Fruit fly (Drosophila melanogaster) whole organism, embryonic: Measurements from ENCODE around the gene Ist1.
A peak's percentile ranks its signal among the peaks of the same experiment; 100 is the strongest.

ENCODE experiments used
- ATbp ChIP-seq: fragments of 200-800 bp; sonication (Bioruptor generic); optimal IDR thresholded peaks from 2 replicates; lab custom pipeline; 2017; ENCODE audit warnings: missing biosample characterization, mild to moderate bottlenecking, missing genetic modification characterization, missing genetic modification reagents
- B-H2 ChIP-seq: fragments of 200-800 bp; sonication (Bioruptor generic); optimal IDR thresholded peaks from 2 replicates; lab custom pipeline; 2018; ENCODE audit warnings: missing biosample characterization, mild to moderate bottlenecking, missing genetic modification characterization
- Bgb ChIP-seq: fragments of 200-800 bp; sonication (Bioruptor generic); IDR thresholded peaks from 2 replicates; pipeline ENCODE4 v1.3.6; 2022; ENCODE audit warnings: missing biosample characterization, missing genetic modification characterization; ENCODE audit not compliant: partially characterized antibody
- CG10565 ChIP-seq: fragments of 200-800 bp; sonication (Bioruptor generic); optimal IDR thresholded peaks from 3 replicates; lab custom pipeline; 2016; ENCODE audit warnings: missing biosample characterization, mild to moderate bottlenecking, missing genetic modification characterization
- CG11247 ChIP-seq: fragments of 200-800 bp; sonication (Bioruptor generic); IDR thresholded peaks from 2 replicates; pipeline ENCODE4 v1.3.6; 2022; ENCODE audit warnings: missing biosample characterization, missing genetic modification characterization
- CG11695 ChIP-seq: fragments of 200-800 bp; sonication (Bioruptor generic); IDR thresholded peaks from 3 replicates; pipeline ENCODE4 v1.3.6; 2022; ENCODE audit warnings: missing biosample characterization, missing genetic modification characterization
- CG13296 ChIP-seq: fragments of 200-800 bp; sonication (Bioruptor generic); optimal IDR thresholded peaks from 3 replicates; lab custom pipeline; 2018; ENCODE audit warnings: missing biosample characterization, mild to moderate bottlenecking, missing genetic modification characterization
- CG2712 ChIP-seq: fragments of 200-800 bp; optimal IDR thresholded peaks from 3 replicates; lab custom pipeline; 2019; ENCODE audit warnings: missing biosample characterization, mild to moderate bottlenecking, missing genetic modification characterization, moderate library complexity
- CG42726 ChIP-seq: fragments of 200-800 bp; sonication (Bioruptor generic); IDR thresholded peaks from 2 replicates; pipeline ENCODE4 v1.3.6; 2022; ENCODE audit warnings: missing biosample characterization, missing genetic modification characterization; ENCODE audit not compliant: partially characterized antibody
- CG4328 ChIP-seq: fragments of 200-800 bp; sonication (Bioruptor generic); optimal IDR thresholded peaks from 3 replicates; lab custom pipeline; 2017; ENCODE audit warnings: missing biosample characterization, missing genetic modification reagents, missing genetic modification characterization
- CG6272 ChIP-seq: fragments of 200-800 bp; sonication (Bioruptor generic); IDR thresholded peaks from 2 replicates; pipeline ENCODE4 v1.3.6; 2022; ENCODE audit warnings: missing biosample characterization, missing genetic modification characterization
- CG6813 ChIP-seq: fragments of 200-800 bp; sonication (Bioruptor generic); optimal IDR thresholded peaks from 2 replicates; lab custom pipeline; 2017; ENCODE audit warnings: missing biosample characterization, missing genetic modification characterization, mild to moderate bottlenecking, moderate library complexity, missing genetic modification reagents
- CG7372 ChIP-seq: fragments of 200-800 bp; sonication (Bioruptor generic); IDR thresholded peaks from 2 replicates; pipeline ENCODE4 v1.3.6; 2022; ENCODE audit warnings: missing biosample characterization, missing genetic modification characterization
- CG7786 ChIP-seq: fragments of 200-800 bp; sonication (Bioruptor generic); optimal IDR thresholded peaks from 2 replicates; lab custom pipeline; 2016; ENCODE audit warnings: missing biosample characterization, missing genetic modification characterization
- CG7839 ChIP-seq: fragments of 200-800 bp; sonication (Bioruptor generic); optimal IDR thresholded peaks from 3 replicates; lab custom pipeline; 2018; ENCODE audit warnings: missing biosample characterization, mild to moderate bottlenecking, missing genetic modification characterization, moderate library complexity
- Chrac-16 ChIP-seq: fragments of 200-800 bp; sonication (Bioruptor generic); optimal IDR thresholded peaks from 3 replicates; lab custom pipeline; 2016; ENCODE audit warnings: missing biosample characterization, missing genetic modification characterization
- CoRest ChIP-seq: fragments of 200-800 bp; sonication (Bioruptor generic); optimal IDR thresholded peaks from 3 replicates; lab custom pipeline; 2018; ENCODE audit warnings: missing biosample characterization, mild to moderate bottlenecking, missing genetic modification characterization, moderate library complexity
- Deaf1 ChIP-seq: fragments of 200-800 bp; optimal IDR thresholded peaks from 3 replicates; lab custom pipeline; 2019; ENCODE audit warnings: missing biosample characterization, mild to moderate bottlenecking, missing genetic modification characterization, moderate library complexity
- Ets65A ChIP-seq: fragments of 200-800 bp; sonication (Bioruptor generic); peaks from one replicate; lab custom pipeline; 2016; ENCODE audit warnings: missing biosample characterization, missing genetic modification characterization
- HLH3B ChIP-seq: fragments of 200-800 bp; sonication (Bioruptor generic); IDR thresholded peaks from 2 replicates; pipeline ENCODE4 v1.3.6; 2022; ENCODE audit warnings: missing biosample characterization, missing genetic modification characterization
- HLH4C ChIP-seq: fragments of 200-800 bp; sonication (Bioruptor generic); IDR thresholded peaks from 3 replicates; pipeline ENCODE4 v1.3.6; 2022; ENCODE audit warnings: missing biosample characterization, missing genetic modification characterization; ENCODE audit not compliant: partially characterized antibody
- Jarid2 ChIP-seq: fragments of 200-800 bp; sonication (Bioruptor generic); optimal IDR thresholded peaks from 3 replicates; lab custom pipeline; 2017; ENCODE audit warnings: mild to moderate bottlenecking, missing biosample characterization, missing genetic modification reagents, missing genetic modification characterization
- Lhr ChIP-seq: fragments of 200-800 bp; sonication (Bioruptor generic); optimal IDR thresholded peaks from 3 replicates; lab custom pipeline; 2017; ENCODE audit warnings: mild to moderate bottlenecking, missing biosample characterization, missing genetic modification reagents, missing genetic modification characterization
- Lim3 ChIP-seq: fragments of 200-800 bp; sonication (Bioruptor generic); IDR thresholded peaks from 2 replicates; pipeline ENCODE4 v1.3.6; 2022; ENCODE audit warnings: missing biosample characterization, missing genetic modification characterization
- Myb ChIP-seq: fragments of 200-800 bp; sonication (Bioruptor generic); optimal IDR thresholded peaks from 2 replicates; lab custom pipeline; 2016; ENCODE audit warnings: missing biosample characterization, missing genetic modification characterization
- PHDP ChIP-seq: fragments of 200-800 bp; sonication (Bioruptor generic); optimal IDR thresholded peaks from 3 replicates; lab custom pipeline; 2018; ENCODE audit warnings: missing biosample characterization, mild to moderate bottlenecking, missing genetic modification characterization, moderate library complexity
- Rfx ChIP-seq: fragments of 200-800 bp; sonication (Bioruptor generic); IDR thresholded peaks from 2 replicates; pipeline ENCODE4 v1.3.6; 2022; ENCODE audit warnings: missing biosample characterization, missing genetic modification characterization
- TFAM ChIP-seq: fragments of 200-800 bp; sonication (Bioruptor generic); optimal IDR thresholded peaks from 2 replicates; lab custom pipeline; 2017; ENCODE audit warnings: missing biosample characterization, missing genetic modification characterization, inconsistent platforms
- Vsx1 ChIP-seq: fragments of 200-800 bp; sonication (Bioruptor generic); optimal IDR thresholded peaks from 2 replicates; lab custom pipeline; 2017; ENCODE audit warnings: missing biosample characterization, mild to moderate bottlenecking, missing genetic modification characterization, missing genetic modification reagents
- amos ChIP-seq: fragments of 200-800 bp; sonication (Bioruptor generic); IDR thresholded peaks from 2 replicates; pipeline ENCODE4 v1.3.6; 2022; ENCODE audit warnings: missing biosample characterization, missing genetic modification characterization; ENCODE audit not compliant: partially characterized antibody
- bbx ChIP-seq: fragments of 200-800 bp; sonication (Bioruptor generic); IDR thresholded peaks from 2 replicates; pipeline ENCODE4 v1.3.6; 2022; ENCODE audit warnings: missing biosample characterization, missing genetic modification characterization; ENCODE audit not compliant: partially characterized antibody
- chif ChIP-seq, 2 experiments: fragments of 200-800 bp; sonication (Bioruptor generic); optimal IDR thresholded peaks; 3 replicates each; lab custom pipeline; 2016; ENCODE audit warnings: missing biosample characterization in 2 of 2, missing genetic modification characterization in 2 of 2
- chinmo ChIP-seq: fragments of 200-800 bp; sonication (Bioruptor generic); IDR thresholded peaks from 4 replicates; pipeline ENCODE4 v1.3.6; 2022; ENCODE audit warnings: missing biosample characterization, missing genetic modification characterization; ENCODE audit not compliant: partially characterized antibody
- gcm2 ChIP-seq: fragments of 200-800 bp; sonication (Bioruptor generic); optimal IDR thresholded peaks from 2 replicates; lab custom pipeline; 2016; ENCODE audit warnings: missing biosample characterization, missing genetic modification characterization
- insv ChIP-seq, 2 experiments: fragments of 200-800 bp; sonication (Bioruptor generic); optimal IDR thresholded peaks; 3 replicates each; lab custom pipeline; 2016 to 2018; ENCODE audit warnings: missing biosample characterization in 2 of 2, missing genetic modification characterization in 2 of 2
- inv ChIP-seq: fragments of 200-800 bp; sonication (Bioruptor generic); IDR thresholded peaks from 2 replicates; pipeline ENCODE4 v1.3.6; 2022; ENCODE audit warnings: missing biosample characterization, missing genetic modification characterization; ENCODE audit not compliant: partially characterized antibody
- kni ChIP-seq: fragments of 200-800 bp; sonication (Bioruptor generic); optimal IDR thresholded peaks from 3 replicates; lab custom pipeline; 2017; ENCODE audit warnings: mild to moderate bottlenecking, missing biosample characterization, missing genetic modification reagents, missing genetic modification characterization
- lab ChIP-seq: fragments of 200-800 bp; sonication (Bioruptor generic); optimal IDR thresholded peaks from 3 replicates; lab custom pipeline; 2017; ENCODE audit warnings: missing biosample characterization, missing genetic modification characterization, mild to moderate bottlenecking, moderate library complexity, missing genetic modification reagents
- mirr ChIP-seq: fragments of 200-800 bp; sonication (Bioruptor generic); optimal IDR thresholded peaks from 3 replicates; lab custom pipeline; 2018; ENCODE audit warnings: missing biosample characterization, mild to moderate bottlenecking, missing genetic modification characterization
- nom ChIP-seq: fragments of 200-800 bp; sonication (Bioruptor generic); optimal IDR thresholded peaks from 2 replicates; lab custom pipeline; 2017; ENCODE audit warnings: missing biosample characterization, missing genetic modification characterization, mild to moderate bottlenecking, moderate library complexity, missing genetic modification reagents
- onecut ChIP-seq: fragments of 200-800 bp; sonication (Bioruptor generic); IDR thresholded peaks from 2 replicates; pipeline ENCODE4 v1.3.6; 2022; ENCODE audit warnings: missing biosample characterization, missing genetic modification characterization
- pan ChIP-seq, 4 experiments: fragments of >200 bp in 3 of 4; fragments of 200-800 bp in 1 of 4; sonication (Bioruptor generic) in 1 of 4; optimal IDR thresholded peaks in 3 of 4; IDR thresholded peaks in 1 of 4; 2 replicates each; pipeline versions ENCODE4 v1.3.6 to Lab custom; 2017 to 2022; ENCODE audit warnings: missing biosample characterization in 2 of 4, missing genetic modification characterization in 2 of 4, mixed read lengths in 1 of 4
- sna ChIP-seq: fragments of 200-800 bp; sonication (Bioruptor generic); IDR thresholded peaks from 2 replicates; pipeline ENCODE4 v1.3.6; 2022; ENCODE audit warnings: missing biosample characterization, missing genetic modification characterization; ENCODE audit not compliant: partially characterized antibody
- so ChIP-seq: fragments of 200-800 bp; sonication (Bioruptor generic); IDR thresholded peaks from 3 replicates; pipeline ENCODE4 v1.3.6; 2022; ENCODE audit warnings: missing biosample characterization, missing genetic modification characterization
- tll ChIP-seq, 2 experiments: fragments of 200-800 bp in 1 of 2; fragments of >200 bp in 1 of 2; sonication (Bioruptor generic) in 1 of 2; optimal IDR thresholded peaks; 2 replicates each; lab custom pipeline; 2017 to 2019; ENCODE audit warnings: missing biosample characterization in 2 of 2, missing genetic modification characterization in 2 of 2, mild to moderate bottlenecking in 1 of 2, moderate library complexity in 1 of 2
- vvl ChIP-seq: fragments of 200-800 bp; sonication (Bioruptor generic); IDR thresholded peaks from 2 replicates; pipeline ENCODE4 v1.3.6; 2022; ENCODE audit warnings: missing biosample characterization, missing genetic modification characterization
- wek ChIP-seq: fragments of 200-800 bp; sonication (Bioruptor generic); optimal IDR thresholded peaks from 3 replicates; lab custom pipeline; 2018; ENCODE audit warnings: missing biosample characterization, mild to moderate bottlenecking, missing genetic modification characterization, moderate library complexity

Gene Ist1

dm6 chr3L:6789788-6790325 is 33.6 kb upstream of the Ist1 start, which contains the start of gene vvl:
vvl (plus strand) TSS chr3L:6790158.
- peak; percentile 29 for TF ChIP-seq nom
- TF ChIP-seq vvl (GFP tag; lab: Robert Waterston, UW), result peak; percentile 91
- no peak for TF ChIP-seq CG4328
- TF ChIP-seq CG2712 (tag; lab: Kevin White, UChicago), result peak; percentile 14
- peak; percentile 16; the same call in 1 of the 2 replicates for TF ChIP-seq onecut (GFP tag; lab: Robert Waterston, UW)
- 0 out of 3 replicates have a peak, but pooled peaks have one; percentile 27 for TF ChIP-seq HLH4C (GFP tag; lab: Robert Waterston, UW)
- TF ChIP-seq Chrac-16 (GFP tag; lab: Kevin White, UChicago), result no peak
- no peak for TF ChIP-seq CG7839 (tag; lab: Kevin White, UChicago)
- TF ChIP-seq Jarid2 (GFP tag; lab: Kevin White, UChicago), result peak; percentile 94
- TF ChIP-seq CG6272 (GFP tag; lab: Robert Waterston, UW), result 0 out of 2 replicates have a peak, but pooled peaks have one; percentile 7
- TF ChIP-seq B-H2, result no peak
- peak; percentile 93; the same call in 3 of the 4 replicates for TF ChIP-seq chinmo (GFP tag; lab: Robert Waterston, UW)
- TF ChIP-seq Lim3 (GFP tag; lab: Robert Waterston, UW), result no peak
- peak in 1 of 2 experiments; percentile 1 for TF ChIP-seq insv (GFP tag; optimal IDR thresholded peaks at IDR 0.05; lab: Kevin White, UChicago)
- no peak for TF ChIP-seq HLH3B (GFP tag; lab: Robert Waterston, UW)
- no peak for TF ChIP-seq Rfx (GFP tag; lab: Robert Waterston, UW)
- no peak for TF ChIP-seq CG7372
- TF ChIP-seq PHDP (tag; lab: Kevin White, UChicago), result no peak
- peak; percentile 71 for TF ChIP-seq Deaf1 (tag; lab: Kevin White, UChicago)
- TF ChIP-seq CG6813, result no peak
- TF ChIP-seq Vsx1 (GFP tag; lab: Kevin White, UChicago), result peak; percentile 27
- TF ChIP-seq inv (GFP tag; lab: Robert Waterston, UW), result peak; percentile 30; the same call in 1 of the 2 replicates
- peak; percentile 11 for TF ChIP-seq wek
- TF ChIP-seq CoRest (tag; lab: Kevin White, UChicago), result peak; percentile 32
- TF ChIP-seq sna (GFP tag; lab: Robert Waterston, UW), result peak; percentile 47; the same call in 1 of the 2 replicates
- no peak for TF ChIP-seq CG10565 (GFP tag; lab: Kevin White, UChicago)
- peak; percentile 38; the same call in 1 of the 2 replicates for TF ChIP-seq Bgb
- no peak for TF ChIP-seq Lhr (GFP tag; lab: Kevin White, UChicago)
- peak in 1 of 2 experiments; percentile 6 for TF ChIP-seq tll (GFP tag; optimal IDR thresholded peaks at IDR 0.05; lab: Kevin White, UChicago)
- no peak for TF ChIP-seq gcm2 (GFP tag; lab: Kevin White, UChicago)
- peak; percentile 72 for TF ChIP-seq kni (GFP tag; lab: Kevin White, UChicago)
- no peak for TF ChIP-seq CG7786 (GFP tag; lab: Kevin White, UChicago)
- TF ChIP-seq CG13296, result no peak
- peak; percentile 31; the same call in 1 of the 2 replicates for TF ChIP-seq amos
- no peak for TF ChIP-seq CG11247 (GFP tag; lab: Robert Waterston, UW)
- TF ChIP-seq Ets65A (GFP tag; lab: Kevin White, UChicago), result no peak
- TF ChIP-seq mirr, result no peak
- TF ChIP-seq chif (GFP tag; optimal IDR thresholded peaks at IDR 0.05; lab: Kevin White, UChicago), result peak in 1 of 2 experiments; percentile 7
- TF ChIP-seq pan (optimal IDR thresholded peaks at IDR 0.05; lab: Kevin White, UChicago), result no peak
- no peak for TF ChIP-seq pan (GFP tag; optimal IDR thresholded peaks at IDR 0.05 in 1 of 2, IDR thresholded peaks at IDR 0.05 in 1 of 2)
- TF ChIP-seq CG42726 (GFP tag; lab: Robert Waterston, UW), result no peak; the same call in 1 of the 2 replicates
- peak; percentile 46 for TF ChIP-seq bbx (GFP tag; lab: Robert Waterston, UW)
- peak; percentile 93 for TF ChIP-seq CG11695 (GFP tag; lab: Robert Waterston, UW)
- no peak for TF ChIP-seq TFAM (GFP tag; lab: Kevin White, UChicago)
- TF ChIP-seq so (GFP tag; lab: Robert Waterston, UW), result peak; percentile 26; the same call in 2 of the 3 replicates
- TF ChIP-seq Myb (GFP tag; lab: Kevin White, UChicago), result no peak
- TF ChIP-seq ATbp (GFP tag; lab: Kevin White, UChicago), result no peak
- TF ChIP-seq lab (GFP tag; lab: Kevin White, UChicago), result peak; percentile 30
